Worm (Caenorhabditis elegans): ENCODE data around the gene acox-1.5.

acox-1.5 gene

DNA sequence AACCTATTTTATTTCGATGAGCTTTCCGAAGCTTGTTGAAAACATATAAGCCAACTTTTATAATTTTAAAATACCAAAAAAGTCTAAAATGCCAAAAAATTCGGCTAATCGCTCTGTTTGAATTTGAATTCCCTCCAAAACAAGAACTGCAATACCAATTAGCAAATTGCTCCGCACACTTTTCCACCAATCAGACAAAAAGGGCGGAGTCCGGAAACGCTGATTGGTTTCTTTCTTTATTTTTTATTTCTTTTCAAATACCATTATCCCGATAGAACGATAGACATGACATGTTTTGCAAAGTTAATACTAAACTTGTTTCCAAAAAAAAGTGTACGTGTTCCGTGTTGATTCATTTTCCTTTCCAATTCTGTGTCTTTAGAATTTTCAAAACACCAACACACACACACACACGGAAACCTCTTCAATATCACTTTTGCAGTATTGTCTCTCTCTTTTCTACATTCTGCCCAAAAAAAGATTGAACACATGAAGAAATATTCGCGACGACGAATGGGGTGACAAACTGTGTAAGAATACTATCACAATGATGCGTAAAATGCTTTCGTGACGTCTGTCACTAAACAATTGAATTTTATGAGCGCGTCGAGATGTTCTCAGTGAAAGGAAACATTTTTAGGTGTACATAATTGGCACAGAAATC, 25.7 kb upstream of the acox-1.5 start:
- TF ChIP-seq dao-5 (tag; optimal IDR thresholded peaks at IDR 0.05): no peak
- TF ChIP-seq him-1 (tag; optimal IDR thresholded peaks at IDR 0.05): no peak
- no peak for TF ChIP-seq W03F9.2 (tag; optimal IDR thresholded peaks at IDR 0.05)

DNA sequence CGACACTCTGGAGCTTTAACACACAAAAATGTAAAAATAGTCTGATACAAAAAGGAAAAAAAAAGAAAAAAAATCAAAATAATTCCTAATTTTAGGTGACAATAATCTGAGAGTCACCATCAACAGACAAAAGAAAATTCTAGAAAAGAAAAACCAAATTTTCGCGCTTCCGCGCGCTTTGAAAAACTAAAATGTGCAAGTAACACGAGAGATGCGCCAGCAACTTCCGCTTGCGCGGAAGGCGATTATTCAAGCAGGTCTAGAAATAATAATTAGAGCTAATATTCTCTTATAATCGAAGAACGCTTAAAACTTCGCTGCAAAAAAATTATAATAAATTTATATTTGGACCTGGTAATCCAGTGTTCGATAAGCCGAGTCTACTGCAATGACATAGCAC, 24.9 kb upstream of the acox-1.5 start:
- TF ChIP-seq dao-5 (tag; optimal IDR thresholded peaks at IDR 0.05): no peak
- TF ChIP-seq W03F9.2 (tag; optimal IDR thresholded peaks at IDR 0.05): peak; percentile 61

DNA sequence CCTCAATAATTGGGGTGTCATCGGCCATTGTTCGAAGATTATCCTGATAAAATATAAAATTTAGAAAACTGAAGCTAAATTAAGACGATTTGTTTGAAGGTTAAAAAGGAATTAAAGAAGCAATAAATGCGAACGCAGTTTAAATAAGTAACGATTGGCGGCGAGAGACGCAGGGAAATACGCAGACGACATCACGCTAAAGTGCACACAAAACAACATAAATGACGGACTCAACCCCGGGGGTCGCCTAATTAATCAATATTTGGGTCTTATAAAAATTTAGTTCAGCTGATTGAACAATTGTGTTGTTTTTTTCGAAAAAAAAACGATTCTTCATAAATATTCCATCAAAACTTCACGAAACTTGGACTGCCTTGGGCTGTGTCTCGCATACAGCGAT, 24.4 kb upstream of the acox-1.5 start, which contains the start of gene hcp-3:
Gene hcp-3 (minus strand): TSS at position 45 of the 400 bp plus-strand sequence.
- TF ChIP-seq dao-5 (tag; optimal IDR thresholded peaks at IDR 0.05) (no peak), W03F9.2 (tag; optimal IDR thresholded peaks at IDR 0.05) (no peak), him-1 (tag; optimal IDR thresholded peaks at IDR 0.05) (no peak)

DNA sequence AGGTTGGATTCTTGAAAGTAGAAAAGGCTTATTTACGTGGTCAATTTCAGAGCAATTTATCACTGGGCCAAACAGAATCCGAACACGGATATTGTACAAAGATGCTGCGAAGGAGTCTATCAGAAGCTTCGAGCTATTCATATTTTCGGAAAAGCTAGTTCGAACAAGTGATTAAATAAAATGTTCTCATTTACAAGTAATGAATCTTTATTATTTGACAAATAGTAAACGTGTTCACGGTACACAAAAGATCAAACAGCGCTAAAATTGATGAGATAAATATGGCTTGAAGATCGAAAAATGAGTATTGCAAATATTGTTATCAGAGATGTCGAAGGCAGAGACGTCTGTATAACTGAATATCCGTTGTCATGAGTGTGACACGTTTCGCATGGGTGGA, 23.1 kb upstream of the acox-1.5 start:
- TF ChIP-seq W03F9.2 (tag; optimal IDR thresholded peaks at IDR 0.05) (no peak), him-1 (tag; optimal IDR thresholded peaks at IDR 0.05) (no peak), dao-5 (tag; optimal IDR thresholded peaks at IDR 0.05) (no peak)

DNA sequence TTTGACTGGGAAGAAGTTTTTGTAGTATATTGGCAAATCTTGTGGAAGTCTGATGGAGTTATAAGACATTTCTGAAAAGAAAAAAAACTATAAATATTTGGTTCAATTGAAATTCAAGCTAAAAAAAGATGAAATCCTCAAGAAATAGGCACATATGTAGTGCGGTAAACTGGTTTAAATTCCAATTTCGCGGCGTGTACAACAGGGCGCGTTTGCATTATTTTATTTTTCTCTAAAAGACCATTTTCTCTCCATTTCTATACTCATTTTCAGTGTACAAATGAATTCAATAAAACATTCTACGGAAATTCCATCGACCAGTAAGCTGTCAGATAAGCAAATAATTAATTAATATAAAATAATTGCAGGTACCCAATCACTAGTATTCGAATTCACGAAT, 22.2 kb upstream of the acox-1.5 start, which contains the start of the genes pri-1 and F58A4.6:
Gene pri-1 (minus strand): TSS at position 71 of the 400 bp plus-strand sequence.
Gene F58A4.6 (plus strand): TSS at position 272 of the 400 bp plus-strand sequence.
- no peak for TF ChIP-seq W03F9.2 (tag; optimal IDR thresholded peaks at IDR 0.05)

DNA sequence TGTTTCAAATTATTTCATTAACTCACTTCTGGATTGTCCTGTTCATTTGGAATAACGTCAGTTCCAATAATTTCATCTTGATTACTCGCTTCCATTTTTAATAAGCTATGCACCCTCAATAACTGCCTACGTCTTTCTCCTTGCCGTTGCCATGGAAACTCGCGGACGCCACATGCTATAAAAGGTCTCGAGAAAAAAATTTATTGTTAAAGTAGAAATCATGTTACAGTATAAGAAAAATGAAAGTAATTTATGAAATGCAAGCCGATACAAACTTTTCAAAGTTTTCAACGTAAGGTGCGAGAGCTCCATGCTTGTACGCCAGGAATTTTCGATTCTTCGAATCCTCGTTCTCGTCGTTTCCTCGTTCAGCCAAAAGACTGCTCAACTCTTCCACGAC, 20.1 kb upstream of the acox-1.5 start, which contains the start of gene bbs-4:
Gene bbs-4 (minus strand): TSS at position 101 of the 400 bp plus-strand sequence.
- no peak for TF ChIP-seq him-1 (tag; optimal IDR thresholded peaks at IDR 0.05)
- no peak for TF ChIP-seq dao-5 (tag; optimal IDR thresholded peaks at IDR 0.05)
- no peak for TF ChIP-seq W03F9.2 (tag; optimal IDR thresholded peaks at IDR 0.05)

DNA sequence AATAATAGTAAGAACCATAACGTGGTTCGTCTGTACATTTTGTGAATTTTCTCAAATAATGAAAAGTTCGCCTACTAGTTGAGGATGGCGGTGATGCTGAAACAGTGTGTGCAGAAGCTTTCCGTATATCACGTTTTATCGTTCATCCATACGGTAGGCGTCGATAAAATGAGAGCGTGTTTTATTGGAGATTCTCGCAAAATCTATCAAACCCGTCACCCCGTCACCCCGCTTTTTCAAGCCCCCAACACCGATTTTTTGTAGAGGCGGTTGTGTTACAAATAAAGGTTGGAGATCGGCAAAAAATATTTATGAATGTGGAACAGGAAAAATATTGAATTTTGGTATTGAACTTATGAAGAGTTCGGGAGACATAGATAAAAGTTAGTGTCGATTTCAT, 16.7 kb upstream of the acox-1.5 start, which contains the start of gene clec-161:
Gene clec-161 (minus strand): TSS at position 101 of the 400 bp plus-strand sequence.
- TF ChIP-seq W03F9.2 (tag; optimal IDR thresholded peaks at IDR 0.05): no peak
- TF ChIP-seq dao-5 (tag; optimal IDR thresholded peaks at IDR 0.05): no peak
- no peak for TF ChIP-seq him-1 (tag; optimal IDR thresholded peaks at IDR 0.05)

DNA sequence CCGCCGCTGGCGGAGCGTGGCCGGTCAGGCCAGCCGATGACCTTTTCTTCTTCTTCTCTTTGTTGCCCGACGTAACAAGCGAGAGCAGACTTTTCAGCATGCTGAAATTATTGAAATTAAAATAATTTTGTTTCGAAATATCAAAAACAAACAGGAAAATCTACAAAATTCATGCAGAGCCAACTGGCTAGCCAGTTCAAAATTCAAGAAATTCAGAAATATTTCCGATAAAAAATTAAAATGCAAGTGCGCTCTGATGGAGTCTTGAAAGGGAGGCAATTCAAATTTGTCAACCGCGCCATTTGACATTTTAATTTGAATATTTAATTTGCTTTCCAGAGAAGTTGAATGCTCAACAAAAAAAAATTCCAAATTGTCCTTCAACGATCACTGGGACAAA, 8.7 kb upstream of the acox-1.5 start, which contains the start of gene F58A4.2:
Gene F58A4.2 (minus strand): TSS at position 101 of the 400 bp plus-strand sequence.
- TF ChIP-seq him-1 (tag; optimal IDR thresholded peaks at IDR 0.05) (no peak), W03F9.2 (tag; optimal IDR thresholded peaks at IDR 0.05) (no peak), dao-5 (tag; optimal IDR thresholded peaks at IDR 0.05) (no peak)

DNA sequence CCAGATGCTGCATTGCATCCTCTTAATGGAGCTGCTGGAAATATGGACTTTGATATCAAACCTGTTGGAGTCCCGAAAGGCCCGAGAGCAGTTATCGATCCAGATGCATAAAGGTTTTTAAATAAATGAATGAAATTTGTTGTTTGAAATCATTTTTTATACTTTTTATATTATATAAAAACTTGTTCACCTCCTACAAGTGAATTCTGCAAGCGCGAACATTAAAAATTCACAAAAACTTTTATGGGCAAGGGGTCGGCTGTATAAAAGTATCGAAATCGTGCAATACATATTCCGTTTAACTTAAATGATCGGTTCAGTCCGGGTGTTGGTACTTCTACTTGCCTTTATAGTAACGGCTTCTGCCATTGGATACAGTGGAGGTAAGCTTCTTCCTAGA, 6.2 kb upstream of the acox-1.5 start, which contains the start of gene F58A4.1:
Gene F58A4.1 (plus strand): TSS at position 301 of the 400 bp plus-strand sequence.
- TF ChIP-seq W03F9.2 (tag; optimal IDR thresholded peaks at IDR 0.05) (no peak), dao-5 (tag; optimal IDR thresholded peaks at IDR 0.05) (no peak), him-1 (tag; optimal IDR thresholded peaks at IDR 0.05) (no peak)

DNA sequence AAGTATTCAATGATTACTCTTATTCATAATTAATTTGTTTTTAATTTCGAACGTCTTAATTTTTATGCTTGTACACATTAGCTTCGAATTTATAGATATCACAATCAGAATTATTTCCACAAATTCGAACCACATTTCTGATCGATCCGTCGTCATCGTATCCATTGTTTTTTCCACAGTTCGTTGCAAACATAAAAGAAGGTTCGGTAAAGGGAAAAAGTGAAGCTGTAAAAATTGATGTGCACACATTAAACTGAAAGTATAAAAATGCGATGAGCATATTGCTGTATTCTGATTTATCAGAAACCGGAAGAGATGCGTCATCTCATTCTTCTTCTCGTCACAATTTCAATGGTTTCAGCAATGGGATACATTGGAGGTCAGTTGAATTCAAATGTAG, 5.1 kb upstream of the acox-1.5 start, which contains the start of gene C48B4.12:
Gene C48B4.12 (plus strand): TSS at position 301 of the 400 bp plus-strand sequence.
- TF ChIP-seq him-1 (tag; optimal IDR thresholded peaks at IDR 0.05) (no peak), dao-5 (tag; optimal IDR thresholded peaks at IDR 0.05) (no peak), W03F9.2 (tag; optimal IDR thresholded peaks at IDR 0.05) (no peak)

DNA sequence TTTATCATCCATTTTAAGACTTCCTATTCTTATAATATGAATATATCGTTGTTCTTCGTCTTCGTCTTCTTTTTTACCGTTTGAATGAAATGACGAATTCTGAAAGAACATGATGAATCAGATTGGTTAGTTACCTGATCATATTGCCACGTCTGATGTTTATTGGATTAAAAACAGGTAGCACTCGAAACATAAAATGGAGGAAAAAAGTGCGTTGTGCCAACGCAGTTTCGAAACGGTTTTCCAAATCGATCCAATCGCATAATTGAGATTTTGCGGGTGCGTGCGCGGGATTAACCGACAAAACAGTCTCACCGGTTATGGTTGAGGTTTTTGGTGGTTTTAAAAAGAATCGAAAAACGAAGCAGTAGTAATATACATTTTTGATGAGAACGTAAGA, 3.6 kb upstream of the acox-1.5 start, which contains the start of gene rom-2:
Gene rom-2 (minus strand): TSS at position 101 of the 400 bp plus-strand sequence.
- TF ChIP-seq him-1 (tag; optimal IDR thresholded peaks at IDR 0.05): no peak
- TF ChIP-seq dao-5 (tag; optimal IDR thresholded peaks at IDR 0.05): no peak

DNA sequence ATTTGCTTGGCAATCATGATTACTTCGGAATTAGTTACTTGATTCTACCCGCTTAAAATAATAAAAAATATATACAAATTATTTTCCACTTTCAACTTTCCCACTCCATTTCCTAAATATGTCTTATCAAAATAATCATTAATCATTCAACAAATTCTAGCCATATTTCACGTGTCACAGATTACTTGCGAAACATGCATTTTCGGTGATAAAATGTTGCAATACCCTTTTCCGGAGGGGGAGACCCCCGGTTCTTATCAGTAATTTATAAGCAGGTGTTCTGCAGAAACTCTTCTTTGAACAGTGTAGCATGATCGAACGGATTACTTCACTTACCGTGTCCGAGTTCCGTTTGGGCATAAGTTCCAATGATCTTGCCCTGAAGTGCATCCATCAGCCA, 1.8 kb downstream of the acox-1.5 start:
- TF ChIP-seq him-1 (tag; optimal IDR thresholded peaks at IDR 0.05) (no peak), dao-5 (tag; optimal IDR thresholded peaks at IDR 0.05) (no peak), W03F9.2 (tag; optimal IDR thresholded peaks at IDR 0.05) (no peak)

DNA sequence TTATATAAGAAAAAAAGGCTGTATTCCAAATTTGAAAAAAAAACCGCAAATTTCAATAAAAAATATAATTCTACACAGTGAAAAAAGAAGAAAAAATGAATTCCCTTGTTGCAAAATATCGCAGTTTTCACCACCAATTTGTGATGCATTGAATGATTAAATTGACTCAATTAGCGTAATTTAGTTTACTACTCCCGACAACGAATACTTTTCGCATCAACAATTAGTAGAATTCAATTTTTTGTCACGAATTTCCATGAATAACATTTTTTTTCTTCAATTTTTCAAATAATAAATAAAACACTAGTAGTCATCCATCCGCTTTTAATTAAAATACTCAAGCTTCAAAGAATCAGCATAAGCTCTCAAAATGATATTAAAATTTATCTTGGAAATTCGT, 6.7 kb downstream of the acox-1.5 start:
- TF ChIP-seq W03F9.2 (tag; optimal IDR thresholded peaks at IDR 0.05) (no peak), him-1 (tag; optimal IDR thresholded peaks at IDR 0.05) (no peak), dao-5 (tag; optimal IDR thresholded peaks at IDR 0.05) (no peak)

DNA sequence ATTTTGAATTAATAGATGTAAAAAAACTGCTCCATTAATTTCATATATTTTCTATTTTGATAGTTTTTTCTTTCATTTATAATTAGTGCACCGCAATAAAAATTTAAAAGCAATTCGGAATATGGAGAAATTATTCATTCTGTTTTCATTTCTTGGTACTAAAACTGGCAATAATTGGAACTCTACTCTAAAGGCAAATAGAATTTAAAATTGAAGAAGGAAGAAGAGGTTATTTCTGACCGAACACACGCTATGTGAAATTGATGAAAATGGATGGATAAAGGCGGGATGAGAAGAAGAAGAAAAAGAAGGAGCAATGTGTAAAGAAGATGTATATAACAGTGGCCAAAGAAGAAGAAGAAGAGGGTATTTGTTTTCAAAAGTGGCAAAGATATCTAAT, 8.8 kb downstream of the acox-1.5 start:
- no peak for TF ChIP-seq dao-5 (tag; optimal IDR thresholded peaks at IDR 0.05)
- TF ChIP-seq W03F9.2 (tag; optimal IDR thresholded peaks at IDR 0.05): no peak
- no peak for TF ChIP-seq him-1 (tag; optimal IDR thresholded peaks at IDR 0.05)

DNA sequence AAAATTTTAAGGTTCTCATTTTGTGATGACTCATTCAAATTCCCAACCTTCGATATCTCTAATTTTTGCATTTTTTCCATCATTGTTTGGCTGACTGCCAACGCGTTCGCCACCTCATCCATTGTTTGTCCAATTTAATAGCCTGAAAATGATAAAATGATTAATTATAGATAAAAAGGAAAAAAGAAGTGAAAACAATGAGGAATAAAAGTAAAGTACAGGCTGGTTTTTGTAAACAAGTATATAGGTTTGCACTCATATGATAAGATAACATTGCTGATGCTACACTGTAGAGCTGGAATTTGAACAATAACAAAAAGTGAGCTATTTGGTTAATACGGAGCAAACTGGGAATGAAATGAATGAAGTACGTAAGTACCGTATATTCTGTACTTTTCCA, 9.8 kb downstream of the acox-1.5 start, which contains the start of gene C48B4.3:
Gene C48B4.3 (minus strand): TSS at position 149 of the 400 bp plus-strand sequence.
- TF ChIP-seq dao-5 (tag; optimal IDR thresholded peaks at IDR 0.05): no peak
- no peak for TF ChIP-seq W03F9.2 (tag; optimal IDR thresholded peaks at IDR 0.05)
- TF ChIP-seq him-1 (tag; optimal IDR thresholded peaks at IDR 0.05): no peak

Data from whole organism, L4/young adult.